Worm (Caenorhabditis elegans) whole organism, young adult: ENCODE results near the gene hot-9.
"Not testable (repeated sequence)": the region's sequence is repeated elsewhere in the genome, so short reads cannot be mapped to it uniquely, and the experiment has no call there.

Experiments used
- B0035.1 ChIP-seq: sonication (generic microtip); optimal IDR thresholded peaks from 2 replicates; lab custom pipeline; 2016; ENCODE audit warnings: missing genetic modification characterization, mild to moderate bottlenecking, missing compliant biosample characterization, missing genotype, missing genetic modification reagents
- F10E7.11 ChIP-seq: sonication (generic microtip); optimal IDR thresholded peaks from 2 replicates; lab custom pipeline; 2017; ENCODE audit warnings: mild to moderate bottlenecking, missing genetic modification characterization, moderate library complexity, missing compliant biosample characterization
- F23B12.7 ChIP-seq: sonication (generic microtip); optimal IDR thresholded peaks from 2 replicates; lab custom pipeline; 2017; ENCODE audit warnings: missing genetic modification characterization, mild to moderate bottlenecking, missing compliant biosample characterization, antibody characterized with exemption, moderate library complexity; ENCODE audit not compliant: insufficient read depth
- F33H1.4 ChIP-seq: fragments of 200-800 bp; sonication (Bioruptor generic); IDR thresholded peaks from 2 replicates; pipeline ENCODE4 v1.3.6; 2022; ENCODE audit warnings: missing genetic modification reagents, missing genetic modification characterization, missing compliant biosample characterization
- F37B4.10 ChIP-seq: fragments of 200-800 bp; sonication (Bioruptor generic); IDR thresholded peaks from 2 replicates; pipeline ENCODE4 v1.3.6; 2022; ENCODE audit warnings: missing genetic modification characterization, missing compliant biosample characterization
- F57A8.1 ChIP-seq: fragments of 200-800 bp; sonication (Bioruptor generic); optimal IDR thresholded peaks from 2 replicates; lab custom pipeline; 2018; ENCODE audit warnings: mild to moderate bottlenecking, missing genetic modification characterization, moderate library complexity, missing compliant biosample characterization
- F57C9.4 ChIP-seq: sonication (generic microtip); optimal IDR thresholded peaks from 2 replicates; lab custom pipeline; 2017; ENCODE audit warnings: mild to moderate bottlenecking, missing genetic modification characterization, missing compliant biosample characterization
- K12H6.12 ChIP-seq: fragments of 200-800 bp; sonication (Bioruptor generic); optimal IDR thresholded peaks from 2 replicates; lab custom pipeline; 2018; ENCODE audit warnings: mild to moderate bottlenecking, missing genetic modification characterization, missing compliant biosample characterization
- T26A5.8 ChIP-seq: sonication (generic microtip); optimal IDR thresholded peaks from 2 replicates; lab custom pipeline; 2016; ENCODE audit warnings: missing genetic modification characterization, missing compliant biosample characterization
- Y56A3A.18 ChIP-seq: fragments of 200-800 bp; sonication (Bioruptor generic); IDR thresholded peaks from 2 replicates; pipeline ENCODE4 v1.3.6; 2022; ENCODE audit warnings: missing genetic modification reagents, missing genetic modification characterization, missing compliant biosample characterization
- Y79H2A.3 ChIP-seq: fragments of 200-800 bp; sonication (Bioruptor generic); conservative IDR thresholded peaks from 2 replicates; pipeline ENCODE4 v1.3.6; 2022; ENCODE audit warnings: missing genetic modification reagents, missing genetic modification characterization, missing compliant biosample characterization
- ama-1 ChIP-seq, 3 experiments: fragments of 150-350 bp in 1 of 3; sonication (generic microtip) in 2 of 3; optimal IDR thresholded peaks; 2 replicates each; lab custom pipeline; 2014 to 2018; ENCODE audit warnings: missing biosample characterization in 2 of 3, missing genetic modification characterization in 2 of 3, missing genetic modification reagents in 2 of 3
- atf-7 ChIP-seq: sonication (generic microtip); optimal IDR thresholded peaks from 2 replicates; lab custom pipeline; 2017; ENCODE audit warnings: mild to moderate bottlenecking, missing genetic modification characterization, missing compliant biosample characterization
- bed-1 ChIP-seq: fragments of 200-800 bp; sonication (Bioruptor generic); IDR thresholded peaks from 2 replicates; pipeline ENCODE4 v1.3.6; 2022; ENCODE audit warnings: missing genetic modification reagents, missing genetic modification characterization, missing compliant biosample characterization
- ceh-100 ChIP-seq: fragments of 200-800 bp; sonication (Bioruptor generic); IDR thresholded peaks from 2 replicates; pipeline ENCODE4 v1.3.6; 2022; ENCODE audit warnings: missing genetic modification reagents, missing genetic modification characterization, missing compliant biosample characterization
- ceh-58 ChIP-seq: fragments of 200-800 bp; sonication (Bioruptor generic); IDR thresholded peaks from 2 replicates; pipeline ENCODE4 v1.3.6; 2022; ENCODE audit warnings: missing genetic modification characterization, missing compliant biosample characterization
- dpff-1 ChIP-seq: sonication (generic microtip); optimal IDR thresholded peaks from 2 replicates; lab custom pipeline; 2017; ENCODE audit warnings: mild to moderate bottlenecking, missing genetic modification characterization, missing compliant biosample characterization
- efl-1 ChIP-seq: fragments of 150-350 bp; optimal IDR thresholded peaks from 2 replicates; lab custom pipeline; 2014; ENCODE audit warnings: missing biosample characterization, missing genetic modification reagents, missing genetic modification characterization
- egrh-3 ChIP-seq: fragments of 200-800 bp; sonication (Bioruptor generic); IDR thresholded peaks from 2 replicates; pipeline ENCODE4 v1.3.6; 2022; ENCODE audit warnings: missing genetic modification reagents, missing genetic modification characterization, missing compliant biosample characterization
- gei-17 ChIP-seq: fragments of 200-800 bp; sonication (Bioruptor generic); optimal IDR thresholded peaks from 2 replicates; lab custom pipeline; 2018; ENCODE audit warnings: mild to moderate bottlenecking, missing genetic modification characterization, missing compliant biosample characterization
- hmg-1.2 ChIP-seq: fragments of 200-800 bp; sonication (Bioruptor generic); IDR thresholded peaks from 2 replicates; pipeline ENCODE4 v1.3.6; 2022; ENCODE audit warnings: missing genetic modification reagents, missing genetic modification characterization, missing compliant biosample characterization
- hmg-20 ChIP-seq: fragments of 200-800 bp; sonication (Bioruptor generic); IDR thresholded peaks from 2 replicates; pipeline ENCODE4 v1.3.6; 2022; ENCODE audit warnings: missing genetic modification reagents, missing genetic modification characterization, missing compliant biosample characterization
- lag-1 ChIP-seq: fragments of 200-800 bp; sonication (Bioruptor generic); IDR thresholded peaks from 2 replicates; pipeline ENCODE4 v1.3.6; 2022; ENCODE audit warnings: missing genetic modification reagents, missing genetic modification characterization, missing compliant biosample characterization
- lin-35 ChIP-seq, 3 experiments: fragments of 150-350 bp in 2 of 3; sonication (generic microtip) in 1 of 3; optimal IDR thresholded peaks; 2 replicates each; lab custom pipeline; 2014 to 2018; ENCODE audit warnings: missing biosample characterization in 3 of 3, missing genetic modification characterization in 3 of 3, missing genetic modification reagents in 3 of 3
- lsl-1 ChIP-seq: fragments of 200-800 bp; sonication (Bioruptor generic); optimal IDR thresholded peaks from 2 replicates; lab custom pipeline; 2018; ENCODE audit warnings: mild to moderate bottlenecking, missing genetic modification characterization, moderate library complexity, missing compliant biosample characterization
- madf-10 ChIP-seq: sonication (generic microtip); optimal IDR thresholded peaks from 2 replicates; lab custom pipeline; 2016; ENCODE audit warnings: mild to moderate bottlenecking, missing genetic modification characterization, missing compliant biosample characterization
- nfya-1 ChIP-seq: sonication (generic microtip); optimal IDR thresholded peaks from 2 replicates; lab custom pipeline; 2017; ENCODE audit warnings: antibody characterized with exemption, missing compliant biosample characterization, missing genetic modification characterization, borderline replicate concordance; ENCODE audit not compliant: insufficient read depth
- nhr-120 ChIP-seq: fragments of 200-800 bp; sonication (Bioruptor generic); IDR thresholded peaks from 2 replicates; pipeline ENCODE4 v1.3.6; 2022; ENCODE audit warnings: missing genetic modification characterization, missing compliant biosample characterization
- nhr-27 ChIP-seq: fragments of 200-800 bp; sonication (Bioruptor generic); optimal IDR thresholded peaks from 2 replicates; lab custom pipeline; 2018; ENCODE audit warnings: mild to moderate bottlenecking, missing genetic modification characterization, moderate library complexity, missing compliant biosample characterization
- pha-4 ChIP-seq: fragments of 150-350 bp; sonication (generic microtip); optimal IDR thresholded peaks from 2 replicates; lab custom pipeline; 2014; ENCODE audit warnings: missing biosample characterization, missing genetic modification reagents, missing genetic modification characterization
- rcor-1 ChIP-seq: fragments of 200-800 bp; sonication (Bioruptor generic); IDR thresholded peaks from 2 replicates; pipeline ENCODE4 v1.3.6; 2022; ENCODE audit warnings: missing genetic modification reagents, missing genetic modification characterization, missing compliant biosample characterization
- tbp1 ChIP-seq: fragments of 200-800 bp; sonication (Bioruptor generic); optimal IDR thresholded peaks from 2 replicates; lab custom pipeline; 2018; ENCODE audit warnings: mild to moderate bottlenecking, missing genetic modification characterization, missing compliant biosample characterization
- unc-62 ChIP-seq: fragments of 150-350 bp; optimal IDR thresholded peaks from 2 replicates; lab custom pipeline; 2014; ENCODE audit warnings: missing biosample characterization, missing genetic modification reagents, missing genetic modification characterization
- ztf-26 ChIP-seq: sonication (generic microtip); optimal IDR thresholded peaks from 2 replicates; lab custom pipeline; 2017; ENCODE audit warnings: missing genetic modification characterization, missing compliant biosample characterization
- ztf-28 ChIP-seq: fragments of 200-800 bp; sonication (Bioruptor generic); IDR thresholded peaks from 2 replicates; pipeline ENCODE4 v1.3.6; 2022; ENCODE audit warnings: missing genetic modification reagents, missing genetic modification characterization, missing compliant biosample characterization

hot-9 gene

ce11 chrIV:5063297-5063696 lies 18.0 kb upstream of the hot-9 start (continued):
- TF ChIP-seq unc-62 (GFP tag; lab: Kevin White, UChicago): no peak
- TF ChIP-seq T26A5.8 (tag; lab: Kevin White, UChicago): no peak
- no peak for TF ChIP-seq Y79H2A.3 (GFP tag; lab: Robert Waterston, UW)
- no peak for TF ChIP-seq hmg-20 (GFP tag; lab: Robert Waterston, UW)
- peak; percentile 29 for TF ChIP-seq lsl-1
- no peak for TF ChIP-seq lag-1 (GFP tag; lab: Robert Waterston, UW)
- TF ChIP-seq efl-1 (GFP tag; lab: Kevin White, UChicago): no peak
- no peak for TF ChIP-seq ceh-58 (GFP tag; lab: Robert Waterston, UW)
- TF ChIP-seq hmg-1.2 (GFP tag; lab: Robert Waterston, UW): peak; percentile 75
- TF ChIP-seq ztf-28 (GFP tag; lab: Robert Waterston, UW): no peak
- peak; percentile 76 for TF ChIP-seq tbp1
- TF ChIP-seq lin-35 (GFP tag; optimal IDR thresholded peaks at IDR 0.05; lab: Kevin White, UChicago): no peak
- no peak for TF ChIP-seq nhr-120 (GFP tag; lab: Robert Waterston, UW)
- TF ChIP-seq F23B12.7 (tag; lab: Kevin White, UChicago): peak; percentile 34
- no peak for TF ChIP-seq madf-10 (tag; lab: Kevin White, UChicago)
- TF ChIP-seq rcor-1 (GFP tag; lab: Robert Waterston, UW): peak; percentile 54; the same call in 1 of the 2 replicates
- no peak for TF ChIP-seq bed-1 (GFP tag; lab: Robert Waterston, UW)
- TF ChIP-seq, all 124 proteins: peak for 26

- not testable (repeated sequence) for TF ChIP-seq F33H1.4 (GFP tag; lab: Robert Waterston, UW); pha-4 (tag; lab: Kevin White, UChicago); F37B4.10 (GFP tag; lab: Robert Waterston, UW)
Observed at ce11 chrIV:5062278-5062677, 17.0 kb upstream of the hot-9 start, which contains the start of gene msp-57. Gene msp-57 (plus strand): TSS chrIV:5062578.

DNA sequence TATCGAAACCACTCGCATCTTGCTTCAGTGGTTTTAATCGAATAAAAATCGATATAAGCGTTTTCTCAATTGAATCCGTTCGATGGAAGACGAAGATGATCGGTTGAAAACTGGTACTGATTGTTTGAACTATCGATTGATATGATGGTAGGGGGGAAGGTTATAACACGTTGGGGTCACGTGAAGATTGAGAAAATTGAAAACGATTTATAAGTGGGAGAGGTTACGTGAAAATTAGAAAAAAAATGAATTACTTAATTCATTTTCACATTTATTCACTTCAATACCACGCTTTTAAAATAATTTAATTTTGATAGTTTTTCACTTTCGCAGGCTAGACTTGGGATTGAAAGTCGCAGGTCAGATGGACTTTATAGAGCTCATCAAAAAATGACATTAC lies 15.7 kb upstream of the hot-9 start, which contains the start of gene C09B9.7:
Gene C09B9.7, minus strand, starts transcription at position 101 of the 400 bp plus-strand sequence.
- TF ChIP-seq ama-1 (optimal IDR thresholded peaks at IDR 0.05; lab: Kevin White, UChicago) (no peak), ama-1 (GFP tag; optimal IDR thresholded peaks at IDR 0.05; lab: Kevin White, UChicago) (no peak), K12H6.12 (no peak), egrh-3 (GFP tag; lab: Robert Waterston, UW) (no peak), ztf-26 (tag; lab: Kevin White, UChicago) (no peak), atf-7 (tag; lab: Kevin White, UChicago) (no peak), nhr-120 (GFP tag; lab: Robert Waterston, UW) (no peak), Y56A3A.18 (GFP tag; lab: Robert Waterston, UW) (no peak), nfya-1 (tag; lab: Kevin White, UChicago) (no peak), F23B12.7 (tag; lab: Kevin White, UChicago) (no peak), B0035.1 (tag; lab: Kevin White, UChicago) (no peak), lin-35 (GFP tag; optimal IDR thresholded peaks at IDR 0.05; lab: Kevin White, UChicago) (no peak)

DNA sequence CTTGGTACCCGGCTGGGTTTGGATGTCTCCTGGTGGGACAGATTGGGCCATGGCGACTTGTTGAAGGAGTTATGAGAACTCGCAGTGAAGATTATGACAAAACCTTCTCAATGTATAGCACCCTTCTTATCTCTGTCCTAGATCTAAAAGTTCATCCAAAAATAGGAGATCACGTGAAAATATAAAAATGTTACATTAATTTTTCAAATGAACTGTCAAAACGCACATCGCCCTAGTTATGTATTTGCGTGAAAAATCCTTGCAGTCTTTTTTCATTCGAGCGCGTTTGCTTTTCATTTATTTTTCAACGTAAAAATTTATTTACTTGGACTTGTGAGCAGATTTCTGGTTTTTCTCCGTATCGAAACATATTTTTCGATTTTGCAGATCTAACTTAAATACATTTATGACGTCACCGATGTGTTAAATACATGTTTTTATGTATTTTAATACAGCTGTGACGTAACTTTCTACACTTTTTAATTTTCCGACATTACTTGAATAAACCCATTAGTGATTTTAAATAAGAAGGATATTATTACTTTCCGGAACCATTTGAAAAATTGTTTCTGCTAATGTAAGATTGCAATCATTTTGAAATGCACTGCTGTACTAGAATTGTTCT lies 10.8 kb upstream of the hot-9 start, which contains the start of gene msp-55:
Gene msp-55, minus strand, starts transcription at position 51 of the 625 bp plus-strand sequence.
- TF ChIP-seq nhr-27 (tag; lab: Kevin White, UChicago) (no peak), dpff-1 (tag; lab: Kevin White, UChicago) (no peak), ceh-100 (no peak), F57C9.4 (no peak), gei-17 (GFP tag; lab: Kevin White, UChicago) (no peak), F10E7.11 (tag; lab: Kevin White, UChicago) (no peak), nfya-1 (tag; lab: Kevin White, UChicago) (no peak), F23B12.7 (tag; lab: Kevin White, UChicago) (no peak), F57A8.1 (no peak)
